Fruit fly (Drosophila melanogaster): ENCODE data around the gene CG14195.

- TF ChIP-seq Sin3A (optimal IDR thresholded peaks at IDR 0.05) (no peak), ttk (optimal IDR thresholded peaks at IDR 0.05) (no peak)
These were observed 51.9 kb downstream of the CG14195 start for dm6 chrX:19159942-19160341.
